1 fruit fly cellular context compared by ENCODE assay signal in the genomic region with DNA sequence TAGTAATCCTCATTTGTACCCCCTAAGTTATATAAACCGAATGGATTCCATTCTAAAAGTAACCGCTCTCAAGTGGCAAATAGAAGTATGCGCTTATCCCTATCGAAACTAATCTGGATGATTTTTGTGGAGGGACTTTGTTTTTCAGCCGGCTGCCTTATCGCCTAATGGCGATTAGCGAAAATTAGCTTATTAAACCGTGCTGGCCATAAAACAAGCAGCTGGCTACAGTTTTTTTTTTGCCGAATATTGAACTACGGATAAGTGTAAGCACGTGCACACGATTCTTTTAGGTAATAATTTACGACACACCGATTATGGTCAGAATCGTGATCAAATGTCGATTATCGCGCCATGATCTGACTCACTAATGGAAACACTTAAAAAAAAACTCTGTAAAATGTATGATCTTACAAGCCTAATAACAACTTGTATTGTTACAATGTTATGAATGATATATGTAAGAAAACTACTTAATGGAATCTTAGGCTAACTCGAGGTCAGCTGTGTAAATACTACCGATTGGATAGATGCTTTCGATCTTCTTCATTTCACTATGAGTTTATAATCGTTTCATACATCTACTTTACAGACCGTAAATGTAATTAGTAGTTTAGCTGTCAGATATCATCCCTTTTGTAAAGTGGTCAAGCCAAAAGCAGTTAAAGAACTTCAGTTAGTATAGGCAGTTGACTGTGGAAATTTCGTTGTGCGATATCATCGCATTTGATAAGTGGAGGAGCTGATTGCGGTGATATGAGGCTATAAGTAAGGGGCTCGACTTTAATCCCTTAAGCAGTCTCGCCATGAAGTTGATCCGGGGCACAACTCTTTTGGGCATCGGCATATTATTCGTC.
TF ChIP-seq lines count a peak whose summit lies in the region.

CG15534 (plus strand) TSS at position 807 of the 857 bp plus-strand sequence.

TF ChIP-seq in whole organism, embryonic, 481 proteins besides CTCF, POLR2A, EP300 and RAD21 (continued from another document):
- TF ChIP-seq bbx (GFP tag; IDR thresholded peaks at IDR 0.05; lab: Robert Waterston, UW; ENCODE audit: partially characterized antibody), result no peak
- TF ChIP-seq cato (GFP tag; optimal IDR thresholded peaks at IDR 0.05; lab: Kevin White, UChicago; ENCODE audit: borderline replicate concordance), result no peak
- TF ChIP-seq Ets65A (GFP tag; lab: Kevin White, UChicago), result no peak
- no peak for TF ChIP-seq tup (GFP tag; optimal IDR thresholded peaks at IDR 0.05; lab: Kevin White, UChicago)
- no peak for TF ChIP-seq CG4707 (GFP tag; optimal IDR thresholded peaks at IDR 0.05; lab: Kevin White, UChicago)
- no peak for TF ChIP-seq unpg (GFP tag; optimal IDR thresholded peaks at IDR 0.05; lab: Kevin White, UChicago)
- no peak for TF ChIP-seq CG3726 (GFP tag; IDR thresholded peaks at IDR 0.05; lab: Robert Waterston, UW)
- TF ChIP-seq CG17829 (tag; optimal IDR thresholded peaks at IDR 0.05; lab: Kevin White, UChicago), result no peak
- no peak for TF ChIP-seq CG11456 (GFP tag; IDR thresholded peaks at IDR 0.05; lab: Robert Waterston, UW)
- no peak for TF ChIP-seq CG43689 (GFP tag; IDR thresholded peaks at IDR 0.05; lab: Robert Waterston, UW)
- TF ChIP-seq CG15696 (tag; optimal IDR thresholded peaks at IDR 0.05; lab: Kevin White, UChicago), result no peak
- no peak for TF ChIP-seq phol (tag; optimal IDR thresholded peaks at IDR 0.05; lab: Kevin White, UChicago)
- TF ChIP-seq mirr (GFP tag; optimal IDR thresholded peaks at IDR 0.05; lab: Kevin White, UChicago), result no peak
- TF ChIP-seq sug (tag; optimal IDR thresholded peaks at IDR 0.05; lab: Kevin White, UChicago), result peak; percentile 42
- no peak for TF ChIP-seq tna (GFP tag; IDR thresholded peaks at IDR 0.05; lab: Robert Waterston, UW; ENCODE audit: partially characterized antibody)
- no peak for TF ChIP-seq knrl (GFP tag; IDR thresholded peaks at IDR 0.05; lab: Robert Waterston, UW; ENCODE audit: partially characterized antibody)
- TF ChIP-seq CG9817 (tag; optimal IDR thresholded peaks at IDR 0.05; lab: Kevin White, UChicago), result no peak
- no peak for TF ChIP-seq Abd-B (GFP tag; optimal IDR thresholded peaks at IDR 0.05; lab: Kevin White, UChicago)
- TF ChIP-seq CG3847 (GFP tag; IDR thresholded peaks at IDR 0.05; lab: Robert Waterston, UW), result no peak
- TF ChIP-seq slp2 (GFP tag; optimal IDR thresholded peaks at IDR 0.05; lab: Kevin White, UChicago), result no peak
- TF ChIP-seq Dip2 (GFP tag; IDR thresholded peaks at IDR 0.05; lab: Robert Waterston, UW), result no peak
- no peak for TF ChIP-seq sqz (GFP tag; optimal IDR thresholded peaks at IDR 0.05; lab: Kevin White, UChicago)
- TF ChIP-seq CG6272 (GFP tag; IDR thresholded peaks at IDR 0.05; lab: Robert Waterston, UW), result no peak
